Fruit fly (Drosophila melanogaster) whole organism, embryonic: Measurements from ENCODE around the gene Tis11.

Source experiments
- ATbp ChIP-seq: fragments of 200-800 bp; sonication (Bioruptor generic); optimal IDR thresholded peaks from 2 replicates; lab custom pipeline; 2017; ENCODE audit warnings: missing biosample characterization, mild to moderate bottlenecking, missing genetic modification characterization, missing genetic modification reagents
- Adf1 ChIP-seq: fragments of 200-800 bp; sonication (Bioruptor generic); IDR thresholded peaks from 2 replicates; pipeline ENCODE4 v1.3.6; 2022; ENCODE audit warnings: missing biosample characterization, missing genetic modification characterization
- Atf3 ChIP-seq: fragments of 200-800 bp; sonication (Bioruptor generic); optimal IDR thresholded peaks from 3 replicates; lab custom pipeline; 2016; ENCODE audit warnings: missing biosample characterization, missing genetic modification characterization
- Atf6 ChIP-seq: fragments of 200-800 bp; sonication (Bioruptor generic); IDR thresholded peaks from 2 replicates; pipeline ENCODE4 v1.3.6; 2022; ENCODE audit warnings: missing biosample characterization, missing genetic modification characterization
- C15 ChIP-seq: fragments of 200-800 bp; sonication (Bioruptor generic); IDR thresholded peaks from 3 replicates; pipeline ENCODE4 v1.3.6; 2022; ENCODE audit warnings: missing biosample characterization, missing genetic modification characterization
- CG11504 ChIP-seq: fragments of 200-800 bp; sonication (Bioruptor generic); optimal IDR thresholded peaks from 3 replicates; lab custom pipeline; 2019; ENCODE audit warnings: missing biosample characterization, mild to moderate bottlenecking, missing genetic modification characterization, moderate library complexity
- CG13123 ChIP-seq: fragments of 200-800 bp; sonication (Bioruptor generic); optimal IDR thresholded peaks from 2 replicates; lab custom pipeline; 2016; ENCODE audit warnings: missing biosample characterization, missing genetic modification characterization
- CG13894 ChIP-seq: fragments of 200-800 bp; sonication (Bioruptor generic); optimal IDR thresholded peaks from 3 replicates; lab custom pipeline; 2018; ENCODE audit warnings: missing biosample characterization, mild to moderate bottlenecking, missing genetic modification characterization, moderate library complexity
- CG15479 ChIP-seq: fragments of 200-800 bp; sonication (Bioruptor generic); optimal IDR thresholded peaks from 3 replicates; lab custom pipeline; 2019; ENCODE audit warnings: missing biosample characterization, mild to moderate bottlenecking, missing genetic modification characterization, moderate library complexity
- CG1603 ChIP-seq: fragments of 200-800 bp; sonication (Bioruptor generic); optimal IDR thresholded peaks from 2 replicates; lab custom pipeline; 2019; ENCODE audit warnings: missing biosample characterization, mild to moderate bottlenecking, missing genetic modification characterization, moderate library complexity
- CG3163 ChIP-seq: fragments of 200-800 bp; sonication (Bioruptor generic); optimal IDR thresholded peaks from 3 replicates; lab custom pipeline; 2016; ENCODE audit warnings: missing biosample characterization, missing genetic modification characterization
- CG32532 ChIP-seq: fragments of 200-800 bp; sonication (Bioruptor generic); IDR thresholded peaks from 2 replicates; pipeline ENCODE4 v1.3.6; 2022; ENCODE audit warnings: missing biosample characterization, missing genetic modification characterization
- CG34376 ChIP-seq: fragments of 200-800 bp; sonication (Bioruptor generic); optimal IDR thresholded peaks from 2 replicates; lab custom pipeline; 2018; ENCODE audit warnings: missing biosample characterization, mild to moderate bottlenecking, missing genetic modification characterization
- CG4360 ChIP-seq: fragments of 200-800 bp; sonication (Bioruptor generic); IDR thresholded peaks from 2 replicates; pipeline ENCODE4 v1.3.6; 2022; ENCODE audit warnings: missing biosample characterization, missing genetic modification characterization
- CG7928 ChIP-seq: fragments of 200-800 bp; sonication (Bioruptor generic); optimal IDR thresholded peaks from 2 replicates; lab custom pipeline; 2017; ENCODE audit warnings: missing biosample characterization, mild to moderate bottlenecking, missing genetic modification characterization
- CrebB ChIP-seq: fragments of 200-800 bp; sonication (Bioruptor generic); optimal IDR thresholded peaks from 3 replicates; lab custom pipeline; 2018; ENCODE audit warnings: missing biosample characterization, mild to moderate bottlenecking, missing genetic modification characterization
- Deaf1 ChIP-seq: fragments of 200-800 bp; optimal IDR thresholded peaks from 3 replicates; lab custom pipeline; 2019; ENCODE audit warnings: missing biosample characterization, mild to moderate bottlenecking, missing genetic modification characterization, moderate library complexity
- Eip74EF ChIP-seq, 2 experiments: fragments of 200-800 bp in 1 of 2; fragments of >200 bp in 1 of 2; sonication (Bioruptor generic) in 1 of 2; optimal IDR thresholded peaks; 2 replicates each; lab custom pipeline; 2017 to 2019; ENCODE audit warnings: missing biosample characterization in 2 of 2, missing genetic modification characterization in 2 of 2, mild to moderate bottlenecking in 1 of 2, moderate library complexity in 1 of 2
- Fer1 ChIP-seq: fragments of 200-800 bp; sonication (Bioruptor generic); optimal IDR thresholded peaks from 2 replicates; lab custom pipeline; 2017; ENCODE audit warnings: missing biosample characterization, mild to moderate bottlenecking, missing genetic modification characterization
- Med ChIP-seq: fragments of 200-800 bp; sonication (Bioruptor generic); peaks from one replicate; lab custom pipeline; 2016; ENCODE audit warnings: missing biosample characterization, missing genetic modification characterization, mild to moderate bottlenecking, inconsistent platforms, moderate library complexity
- Pdp1 ChIP-seq, 2 experiments: fragments of 200-800 bp; sonication (Bioruptor generic); optimal IDR thresholded peaks; 3 replicates each; lab custom pipeline; 2016; ENCODE audit warnings: missing biosample characterization in 2 of 2, missing genetic modification characterization in 2 of 2, mild to moderate bottlenecking in 1 of 2, moderate library complexity in 1 of 2
- Trl ChIP-seq, 3 experiments: fragments of >200 bp in 2 of 3; fragments of 200-800 bp in 1 of 3; sonication (Bioruptor generic) in 1 of 3; optimal IDR thresholded peaks; 2 replicates in 1 of 3; 3 replicates in 2 of 3; lab custom pipeline; 2016 to 2017; ENCODE audit warnings: missing biosample characterization in 1 of 3, missing genetic modification characterization in 1 of 3
- abd-A ChIP-seq: fragments of 200-800 bp; sonication (Bioruptor generic); optimal IDR thresholded peaks from 3 replicates; lab custom pipeline; 2019; ENCODE audit warnings: missing biosample characterization, mild to moderate bottlenecking, missing genetic modification characterization, moderate library complexity
- cg ChIP-seq: fragments of 200-800 bp; sonication (Bioruptor generic); optimal IDR thresholded peaks from 3 replicates; lab custom pipeline; 2019; ENCODE audit warnings: missing biosample characterization, mild to moderate bottlenecking, missing genetic modification characterization, moderate library complexity
- chif ChIP-seq, 2 experiments: fragments of 200-800 bp; sonication (Bioruptor generic); optimal IDR thresholded peaks; 3 replicates each; lab custom pipeline; 2016; ENCODE audit warnings: missing biosample characterization in 2 of 2, missing genetic modification characterization in 2 of 2
- chinmo ChIP-seq: fragments of 200-800 bp; sonication (Bioruptor generic); IDR thresholded peaks from 4 replicates; pipeline ENCODE4 v1.3.6; 2022; ENCODE audit warnings: missing biosample characterization, missing genetic modification characterization; ENCODE audit not compliant: partially characterized antibody
- crol ChIP-seq: fragments of 200-800 bp; sonication (Bioruptor generic); IDR thresholded peaks from 2 replicates; pipeline ENCODE4 v1.3.6; 2022; ENCODE audit warnings: missing biosample characterization, missing genetic modification characterization
- cwo ChIP-seq: fragments of 200-800 bp; sonication (Bioruptor generic); optimal IDR thresholded peaks from 3 replicates; lab custom pipeline; 2017; ENCODE audit warnings: missing biosample characterization, missing genetic modification characterization, mild to moderate bottlenecking, moderate library complexity, missing genetic modification reagents
- exex ChIP-seq: fragments of 200-800 bp; sonication (Bioruptor generic); optimal IDR thresholded peaks from 4 replicates; lab custom pipeline; 2018; ENCODE audit warnings: missing biosample characterization, mild to moderate bottlenecking, missing genetic modification characterization, moderate library complexity
- kah ChIP-seq: fragments of 200-800 bp; sonication (Bioruptor generic); optimal IDR thresholded peaks from 2 replicates; lab custom pipeline; 2018; ENCODE audit warnings: missing biosample characterization, mild to moderate bottlenecking, missing genetic modification characterization
- kni ChIP-seq: fragments of 200-800 bp; sonication (Bioruptor generic); optimal IDR thresholded peaks from 3 replicates; lab custom pipeline; 2017; ENCODE audit warnings: mild to moderate bottlenecking, missing biosample characterization, missing genetic modification reagents, missing genetic modification characterization
- lbe ChIP-seq: fragments of 200-800 bp; sonication (Bioruptor generic); optimal IDR thresholded peaks from 2 replicates; lab custom pipeline; 2016; ENCODE audit warnings: missing biosample characterization, mild to moderate bottlenecking, missing genetic modification characterization
- lola ChIP-seq, 3 experiments: fragments of >200 bp in 2 of 3; fragments of 200-800 bp in 1 of 3; sonication (Bioruptor generic) in 1 of 3; optimal IDR thresholded peaks; 2 replicates each; lab custom pipeline; 2017 to 2019; ENCODE audit warnings: missing biosample characterization in 3 of 3, missing genetic modification characterization in 3 of 3, mild to moderate bottlenecking in 1 of 3, moderate library complexity in 1 of 3
- nom ChIP-seq: fragments of 200-800 bp; sonication (Bioruptor generic); optimal IDR thresholded peaks from 2 replicates; lab custom pipeline; 2017; ENCODE audit warnings: missing biosample characterization, missing genetic modification characterization, mild to moderate bottlenecking, moderate library complexity, missing genetic modification reagents
- pfk ChIP-seq: fragments of 200-800 bp; sonication (Bioruptor generic); optimal IDR thresholded peaks from 2 replicates; lab custom pipeline; 2018; ENCODE audit warnings: missing biosample characterization, mild to moderate bottlenecking, missing genetic modification characterization, moderate library complexity
- pho ChIP-seq: fragments of 200-800 bp; sonication (Bioruptor generic); optimal IDR thresholded peaks from 2 replicates; lab custom pipeline; 2016; ENCODE audit warnings: missing biosample characterization, missing genetic modification characterization
- pros ChIP-seq: fragments of 200-800 bp; sonication (Bioruptor generic); optimal IDR thresholded peaks from 3 replicates; lab custom pipeline; 2019; ENCODE audit warnings: missing biosample characterization, mild to moderate bottlenecking, missing genetic modification characterization, moderate library complexity
- repo ChIP-seq: fragments of 200-800 bp; sonication (Bioruptor generic); optimal IDR thresholded peaks from 2 replicates; lab custom pipeline; 2016; ENCODE audit warnings: missing biosample characterization, missing genetic modification characterization
- sd ChIP-seq: fragments of 200-800 bp; sonication (Bioruptor generic); optimal IDR thresholded peaks from 3 replicates; lab custom pipeline; 2018; ENCODE audit warnings: missing biosample characterization, mild to moderate bottlenecking, missing genetic modification characterization, moderate library complexity
- sens ChIP-seq: fragments of 200-800 bp; sonication (Bioruptor generic); peaks from one replicate; lab custom pipeline; 2016; ENCODE audit warnings: missing biosample characterization, missing genetic modification characterization
- shn ChIP-seq: fragments of 200-800 bp; sonication (Bioruptor generic); optimal IDR thresholded peaks from 3 replicates; lab custom pipeline; 2016; ENCODE audit warnings: missing biosample characterization, missing genetic modification characterization
- sisA ChIP-seq: fragments of 200-800 bp; sonication (Bioruptor generic); IDR thresholded peaks from 2 replicates; pipeline ENCODE4 v1.3.6; 2022; ENCODE audit warnings: missing biosample characterization, missing genetic modification characterization
- sug ChIP-seq: fragments of 200-800 bp; optimal IDR thresholded peaks from 2 replicates; lab custom pipeline; 2019; ENCODE audit warnings: missing biosample characterization, mild to moderate bottlenecking, missing genetic modification characterization, moderate library complexity
- tna ChIP-seq: fragments of 200-800 bp; sonication (Bioruptor generic); IDR thresholded peaks from 2 replicates; pipeline ENCODE4 v1.3.6; 2022; ENCODE audit warnings: missing biosample characterization, missing genetic modification characterization; ENCODE audit not compliant: partially characterized antibody
- trem ChIP-seq: fragments of 200-800 bp; optimal IDR thresholded peaks from 3 replicates; lab custom pipeline; 2019; ENCODE audit warnings: missing biosample characterization, mild to moderate bottlenecking, missing genetic modification characterization, moderate library complexity
- vvl ChIP-seq: fragments of 200-800 bp; sonication (Bioruptor generic); IDR thresholded peaks from 2 replicates; pipeline ENCODE4 v1.3.6; 2022; ENCODE audit warnings: missing biosample characterization, missing genetic modification characterization
- wek ChIP-seq: fragments of 200-800 bp; sonication (Bioruptor generic); optimal IDR thresholded peaks from 3 replicates; lab custom pipeline; 2018; ENCODE audit warnings: missing biosample characterization, mild to moderate bottlenecking, missing genetic modification characterization, moderate library complexity
- yki ChIP-seq: fragments of >200 bp; optimal IDR thresholded peaks from 3 replicates; lab custom pipeline; 2018

Gene Tis11

dm6 chrX:12661435-12661949, 2.3 kb downstream of the Tis11 start:
- TF ChIP-seq tna (GFP tag; lab: Robert Waterston, UW) (0 out of 2 replicates have a peak, but pooled peaks have one; percentile 24), CG3163 (peak; percentile 83), chinmo (GFP tag; lab: Robert Waterston, UW) (peak; percentile 92; the same call in 3 of the 4 replicates), sd (tag; lab: Kevin White, UChicago) (peak; percentile 5), CG13894 (peak; percentile 14), nom (GFP tag; lab: Kevin White, UChicago) (peak; percentile 29), wek (GFP tag; lab: Kevin White, UChicago) (peak; percentile 26), pfk (GFP tag; lab: Kevin White, UChicago) (peak; percentile 19), crol (GFP tag; lab: Robert Waterston, UW) (peak; percentile 55), Atf6 (peak; percentile 12; the same call in 1 of the 2 replicates), lola (GFP tag; optimal IDR thresholded peaks at IDR 0.05; lab: Kevin White, UChicago) (no peak), CrebB (tag; lab: Kevin White, UChicago) (peak; percentile 30), sens (GFP tag; lab: Kevin White, UChicago) (peak; percentile 63), Eip74EF (GFP tag; optimal IDR thresholded peaks at IDR 0.05; lab: Kevin White, UChicago) (peak in 1 of 2 experiments; percentile 93), Deaf1 (tag; lab: Kevin White, UChicago) (peak; percentile 8), sug (peak; percentile 8), vvl (GFP tag; lab: Robert Waterston, UW) (peak; percentile 35; the same call in 1 of the 2 replicates), Adf1 (GFP tag; lab: Robert Waterston, UW) (peak; percentile 85), shn (GFP tag; lab: Kevin White, UChicago) (no peak), Med (GFP tag; lab: Kevin White, UChicago) (peak; percentile 33), Pdp1 (GFP tag; optimal IDR thresholded peaks at IDR 0.05; lab: Kevin White, UChicago) (peak in 1 of 2 experiments; percentile 5), CG4360 (GFP tag; lab: Robert Waterston, UW) (peak; percentile 80), exex (tag; lab: Kevin White, UChicago) (peak; percentile 12), CG1603 (tag; lab: Kevin White, UChicago) (peak; percentile 23), CG34376 (GFP tag; lab: Kevin White, UChicago) (peak; percentile 67), pho (GFP tag; lab: Kevin White, UChicago) (no peak), yki (lab: Kevin White, UChicago) (peak; percentile 2), sisA (GFP tag; lab: Robert Waterston, UW) (no peak), CG13123 (no peak), chif (GFP tag; optimal IDR thresholded peaks at IDR 0.05; lab: Kevin White, UChicago) (no peak), lbe (GFP tag; lab: Kevin White, UChicago) (peak; percentile 45), Fer1 (GFP tag; lab: Kevin White, UChicago) (peak; percentile 6), CG15479 (GFP tag; lab: Kevin White, UChicago) (peak; percentile 56), kni (GFP tag; lab: Kevin White, UChicago) (peak; percentile 53), cwo (peak; percentile 51), kah (GFP tag; lab: Kevin White, UChicago) (no peak), abd-A (tag; lab: Kevin White, UChicago) (peak; percentile 69), CG32532 (GFP tag; lab: Robert Waterston, UW) (peak; percentile 24; the same call in 1 of the 2 replicates), CG7928 (GFP tag; lab: Kevin White, UChicago) (no peak), pros (GFP tag; lab: Kevin White, UChicago) (peak; percentile 73), repo (no peak), cg (GFP tag; lab: Kevin White, UChicago) (peak; percentile 84), C15 (GFP tag; lab: Robert Waterston, UW) (no peak), trem (tag; lab: Kevin White, UChicago) (peak; percentile 11), Atf3 (GFP tag; lab: Kevin White, UChicago) (no peak), ATbp (GFP tag; lab: Kevin White, UChicago) (peak; percentile 11), CG11504 (tag; lab: Kevin White, UChicago) (no peak), Trl (optimal IDR thresholded peaks at IDR 0.05; lab: Kevin White, UChicago) (peak; percentile 68 to 71), Trl (GFP tag; optimal IDR thresholded peaks at IDR 0.05; lab: Kevin White, UChicago) (no peak)
